Fruit fly (Drosophila melanogaster) whole organism: ENCODE data around the gene sordd2.

ENCODE experiments used
- CG8478 ChIP-seq: fragments of >200 bp; optimal IDR thresholded peaks from 2 replicates; lab custom pipeline; 2018; ENCODE audit warnings: inconsistent platforms
- Dll ChIP-seq: fragments of >200 bp; optimal IDR thresholded peaks from 2 replicates; lab custom pipeline; 2017
- EcR ChIP-seq, 2 experiments: fragments of >200 bp; optimal IDR thresholded peaks; 2 replicates each; lab custom pipeline; 2017; ENCODE audit warnings: missing biosample characterization in 2 of 2, missing genetic modification characterization in 2 of 2, missing genetic modification reagents in 2 of 2
- pan ChIP-seq: fragments of >200 bp; optimal IDR thresholded peaks from 2 replicates; lab custom pipeline; 2017
- psq ChIP-seq: fragments of >200 bp; optimal IDR thresholded peaks from 2 replicates; lab custom pipeline; 2017
- usp ChIP-seq: fragments of >200 bp; optimal IDR thresholded peaks from 2 replicates; lab custom pipeline; 2017; ENCODE audit warnings: missing biosample characterization, missing genetic modification characterization, mixed read lengths

DNA sequence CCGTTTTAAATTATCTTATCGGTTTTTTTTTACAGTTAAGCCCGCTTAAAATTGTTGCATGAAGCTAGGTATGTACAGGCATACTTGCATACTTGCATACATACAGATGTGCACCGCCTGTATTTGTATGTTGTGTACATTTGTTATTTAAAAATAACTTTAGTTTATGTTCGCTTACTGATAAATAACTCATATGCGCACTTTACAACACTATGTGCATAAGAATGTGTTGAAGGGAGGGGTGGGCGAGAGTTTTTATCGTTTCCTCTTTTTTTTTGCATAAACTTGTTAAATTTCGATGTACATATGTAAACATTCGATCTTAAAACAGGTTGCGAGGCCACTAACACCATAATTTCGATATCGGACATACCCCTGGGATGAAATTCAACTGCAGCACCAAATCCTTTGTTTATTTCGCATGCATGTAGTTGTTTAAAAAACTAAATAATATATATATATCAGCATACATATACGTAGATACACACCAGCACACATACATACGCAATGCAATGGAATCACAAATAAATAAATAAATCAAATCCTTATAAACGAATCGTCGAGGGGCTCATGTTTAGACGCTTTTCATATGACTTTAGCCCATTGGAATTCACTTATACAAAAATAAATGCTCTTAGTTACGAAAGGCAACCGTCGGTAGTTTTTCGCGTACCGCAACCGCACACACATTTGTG lies 39.1 kb downstream of the sordd2 start:
- no peak for TF ChIP-seq psq (lab: Kevin White, UChicago)
- TF ChIP-seq pan, result peak; percentile 32
- TF ChIP-seq usp (GFP tag; lab: Kevin White, UChicago), result no peak
- no peak for TF ChIP-seq Dll (lab: Kevin White, UChicago)
- no peak for TF ChIP-seq EcR (GFP tag; optimal IDR thresholded peaks at IDR 0.05; lab: Kevin White, UChicago)
- TF ChIP-seq CG8478 (lab: Kevin White, UChicago), result no peak
